Worm (Caenorhabditis elegans) whole organism, L1 larva: Measurements from ENCODE around the gene T28A8.6.

Experiments used
- lin-13 ChIP-seq: fragments of 150-350 bp; optimal IDR thresholded peaks from 2 replicates; lab custom pipeline; 2014; ENCODE audit warnings: missing biosample characterization, missing genetic modification reagents, missing genetic modification characterization
- sup-37 ChIP-seq: fragments of 200-800 bp; sonication (Bioruptor generic); optimal IDR thresholded peaks from 2 replicates; lab custom pipeline; 2018; ENCODE audit warnings: mild to moderate bottlenecking, missing genetic modification characterization, missing compliant biosample characterization
- ztf-4 ChIP-seq: fragments of 150-350 bp; optimal IDR thresholded peaks from 2 replicates; lab custom pipeline; 2014; ENCODE audit warnings: missing biosample characterization, missing genetic modification characterization

- TF ChIP-seq ztf-4 (tag; lab: Kevin White, UChicago) (no peak), lin-13 (GFP tag; lab: Kevin White, UChicago) (no peak), sup-37 (no peak)
These were observed 3.4 kb upstream of the T28A8.6 start, which contains the start of gene T28A8.2 for ce11 chrIII:13495571-13495970.
